Worm (Caenorhabditis elegans) whole organism, mixed stage, embryonic: Measurements from ENCODE around the gene acr-21.

Source experiments
- drap-1 ChIP-seq: fragments of 200-800 bp; sonication (Bioruptor generic); optimal IDR thresholded peaks from 3 replicates; lab custom pipeline; 2018; ENCODE audit warnings: mild to moderate bottlenecking, missing genetic modification characterization, missing compliant biosample characterization
- lin-13 ChIP-seq: fragments of 150-350 bp; optimal IDR thresholded peaks from 2 replicates; lab custom pipeline; 2014; ENCODE audit warnings: missing biosample characterization, missing genetic modification characterization
- mab-5 ChIP-seq: fragments of 150-350 bp; optimal IDR thresholded peaks from 2 replicates; lab custom pipeline; 2014; ENCODE audit warnings: missing biosample characterization, missing genetic modification characterization
- nhr-237 ChIP-seq: fragments of 150-350 bp; optimal IDR thresholded peaks from 2 replicates; lab custom pipeline; 2014; ENCODE audit warnings: missing biosample characterization, missing genetic modification characterization
- nhr-28 ChIP-seq: fragments of 150-350 bp; optimal IDR thresholded peaks from 2 replicates; lab custom pipeline; 2014; ENCODE audit warnings: missing biosample characterization, missing genetic modification characterization
- unc-62 ChIP-seq: fragments of 150-350 bp; optimal IDR thresholded peaks from 2 replicates; lab custom pipeline; 2014; ENCODE audit warnings: missing biosample characterization, missing genetic modification reagents, missing genetic modification characterization

ce11 chrIII:6581585-6581984 lies at the start of gene acr-21:
- TF ChIP-seq unc-62 (GFP tag; lab: Kevin White, UChicago) = no peak
- no peak for TF ChIP-seq lin-13 (tag; lab: Kevin White, UChicago)
- no peak for TF ChIP-seq nhr-237
- no peak for TF ChIP-seq nhr-28 (tag; lab: Kevin White, UChicago)
- no peak for TF ChIP-seq mab-5 (tag; lab: Kevin White, UChicago)
- TF ChIP-seq drap-1 (GFP tag; lab: Kevin White, UChicago) = no peak
